Fruit fly (Drosophila melanogaster) whole organism, embryonic: ENCODE measurements around the gene Ptp4E.
A peak's percentile ranks its signal among the peaks of the same experiment; 100 is the strongest.

Experiments used
- ATbp ChIP-seq: fragments of 200-800 bp; sonication (Bioruptor generic); optimal IDR thresholded peaks from 2 replicates; lab custom pipeline; 2017; ENCODE audit warnings: missing biosample characterization, mild to moderate bottlenecking, missing genetic modification characterization, missing genetic modification reagents
- Antp ChIP-seq: fragments of 200-800 bp; sonication (Bioruptor generic); optimal IDR thresholded peaks from 3 replicates; lab custom pipeline; 2016; ENCODE audit warnings: missing biosample characterization, missing genetic modification characterization
- CG10543 ChIP-seq: fragments of 200-800 bp; sonication (Bioruptor generic); optimal IDR thresholded peaks from 3 replicates; lab custom pipeline; 2017; ENCODE audit warnings: missing biosample characterization, mild to moderate bottlenecking, missing genetic modification characterization, moderate library complexity
- CG11247 ChIP-seq: fragments of 200-800 bp; sonication (Bioruptor generic); IDR thresholded peaks from 2 replicates; pipeline ENCODE4 v1.3.6; 2022; ENCODE audit warnings: missing biosample characterization, missing genetic modification characterization
- CG11504 ChIP-seq: fragments of 200-800 bp; sonication (Bioruptor generic); optimal IDR thresholded peaks from 3 replicates; lab custom pipeline; 2019; ENCODE audit warnings: missing biosample characterization, mild to moderate bottlenecking, missing genetic modification characterization, moderate library complexity
- CG12236 ChIP-seq: fragments of 200-800 bp; sonication (Bioruptor generic); optimal IDR thresholded peaks from 2 replicates; lab custom pipeline; 2016; ENCODE audit warnings: missing biosample characterization, missing genetic modification characterization
- CG12391 ChIP-seq: fragments of 200-800 bp; sonication (Bioruptor generic); optimal IDR thresholded peaks from 3 replicates; lab custom pipeline; 2018; ENCODE audit warnings: missing biosample characterization, mild to moderate bottlenecking, missing genetic modification characterization, moderate library complexity
- CG12942 ChIP-seq: fragments of 200-800 bp; sonication (Bioruptor generic); optimal IDR thresholded peaks from 3 replicates; lab custom pipeline; 2016; ENCODE audit warnings: missing biosample characterization, missing genetic modification characterization
- CG14860 ChIP-seq: fragments of 200-800 bp; sonication (Bioruptor generic); IDR thresholded peaks from 3 replicates; pipeline ENCODE4 v1.3.6; 2022; ENCODE audit warnings: missing biosample characterization, missing genetic modification characterization; ENCODE audit not compliant: partially characterized antibody
- CG15269 ChIP-seq: fragments of 200-800 bp; sonication (Bioruptor generic); optimal IDR thresholded peaks from 2 replicates; lab custom pipeline; 2018; ENCODE audit warnings: missing biosample characterization, mild to moderate bottlenecking, missing genetic modification characterization, moderate library complexity
- CG16813 ChIP-seq: fragments of 200-800 bp; sonication (Bioruptor generic); IDR thresholded peaks from 3 replicates; pipeline ENCODE4 v1.3.6; 2022; ENCODE audit warnings: missing biosample characterization, missing genetic modification characterization; ENCODE audit not compliant: partially characterized antibody
- CG30020 ChIP-seq: fragments of 200-800 bp; optimal IDR thresholded peaks from 2 replicates; lab custom pipeline; 2019; ENCODE audit warnings: missing biosample characterization, mild to moderate bottlenecking, missing genetic modification characterization, moderate library complexity
- CG31388 ChIP-seq: fragments of 200-800 bp; sonication (Bioruptor generic); optimal IDR thresholded peaks from 2 replicates; lab custom pipeline; 2016; ENCODE audit warnings: missing biosample characterization, missing genetic modification characterization
- CG34376 ChIP-seq: fragments of 200-800 bp; sonication (Bioruptor generic); optimal IDR thresholded peaks from 2 replicates; lab custom pipeline; 2018; ENCODE audit warnings: missing biosample characterization, mild to moderate bottlenecking, missing genetic modification characterization
- CG6254 ChIP-seq: fragments of 200-800 bp; sonication (Bioruptor generic); optimal IDR thresholded peaks from 3 replicates; lab custom pipeline; 2017; ENCODE audit warnings: mild to moderate bottlenecking, missing biosample characterization, missing genetic modification reagents, missing genetic modification characterization
- CG6683 ChIP-seq: fragments of 200-800 bp; sonication (Bioruptor generic); optimal IDR thresholded peaks from 2 replicates; lab custom pipeline; 2017; ENCODE audit warnings: missing biosample characterization, mild to moderate bottlenecking, missing genetic modification characterization, missing genetic modification reagents
- CG6765 ChIP-seq: fragments of 200-800 bp; sonication (Bioruptor generic); optimal IDR thresholded peaks from 3 replicates; lab custom pipeline; 2017; ENCODE audit warnings: missing biosample characterization, mild to moderate bottlenecking, missing genetic modification characterization
- CG7963 ChIP-seq: fragments of 200-800 bp; sonication (Bioruptor generic); IDR thresholded peaks from 3 replicates; pipeline ENCODE4 v1.3.6; 2022; ENCODE audit warnings: missing biosample characterization, missing genetic modification characterization; ENCODE audit not compliant: partially characterized antibody
- CG8089 ChIP-seq: fragments of 200-800 bp; sonication (Bioruptor generic); optimal IDR thresholded peaks from 3 replicates; lab custom pipeline; 2016; ENCODE audit warnings: missing biosample characterization, missing genetic modification characterization
- CG8281 ChIP-seq: fragments of 200-800 bp; sonication (Bioruptor generic); optimal IDR thresholded peaks from 2 replicates; lab custom pipeline; 2018; ENCODE audit warnings: missing biosample characterization, mild to moderate bottlenecking, missing genetic modification characterization, moderate library complexity
- CG9215 ChIP-seq: fragments of 200-800 bp; sonication (Bioruptor generic); IDR thresholded peaks from 2 replicates; pipeline ENCODE4 v1.3.6; 2022; ENCODE audit warnings: missing biosample characterization, missing genetic modification characterization
- CG9876 ChIP-seq: fragments of 200-800 bp; sonication (Bioruptor generic); optimal IDR thresholded peaks from 2 replicates; lab custom pipeline; 2016; ENCODE audit warnings: missing biosample characterization, missing genetic modification characterization
- CkIIα-i1 ChIP-seq: fragments of 200-800 bp; sonication (Bioruptor generic); IDR thresholded peaks from 2 replicates; pipeline ENCODE4 v1.3.6; 2022; ENCODE audit warnings: missing biosample characterization, missing genetic modification characterization
- D ChIP-seq, 2 experiments: fragments of 200-800 bp in 1 of 2; fragments of >200 bp in 1 of 2; sonication (Bioruptor generic) in 1 of 2; optimal IDR thresholded peaks; 2 replicates in 1 of 2; 3 replicates in 1 of 2; lab custom pipeline; 2017; ENCODE audit warnings: mild to moderate bottlenecking in 1 of 2, missing biosample characterization in 1 of 2, missing genetic modification characterization in 1 of 2, missing genetic modification reagents in 1 of 2
- HmgZ ChIP-seq: fragments of 200-800 bp; sonication (Bioruptor generic); optimal IDR thresholded peaks from 2 replicates; lab custom pipeline; 2018; ENCODE audit warnings: missing biosample characterization, mild to moderate bottlenecking, missing genetic modification characterization
- Mes4 ChIP-seq: fragments of 200-800 bp; sonication (Bioruptor generic); optimal IDR thresholded peaks from 2 replicates; lab custom pipeline; 2016; ENCODE audit warnings: missing biosample characterization, missing genetic modification characterization
- NC2α ChIP-seq: fragments of 200-800 bp; sonication (Bioruptor generic); optimal IDR thresholded peaks from 2 replicates; lab custom pipeline; 2016; ENCODE audit warnings: missing biosample characterization, missing genetic modification characterization
- Oli ChIP-seq: fragments of 200-800 bp; sonication (Bioruptor generic); optimal IDR thresholded peaks from 2 replicates; lab custom pipeline; 2018; ENCODE audit warnings: missing biosample characterization, mild to moderate bottlenecking, missing genetic modification characterization, moderate library complexity
- Side ChIP-seq: fragments of 200-800 bp; sonication (Bioruptor generic); optimal IDR thresholded peaks from 2 replicates; lab custom pipeline; 2016; ENCODE audit warnings: missing biosample characterization, missing genetic modification characterization
- amos ChIP-seq: fragments of 200-800 bp; sonication (Bioruptor generic); IDR thresholded peaks from 2 replicates; pipeline ENCODE4 v1.3.6; 2022; ENCODE audit warnings: missing biosample characterization, missing genetic modification characterization; ENCODE audit not compliant: partially characterized antibody
- cad ChIP-seq: fragments of >200 bp; optimal IDR thresholded peaks from 2 replicates; lab custom pipeline; 2017; ENCODE audit warnings: missing biosample characterization, missing genetic modification characterization
- chinmo ChIP-seq: fragments of 200-800 bp; sonication (Bioruptor generic); IDR thresholded peaks from 4 replicates; pipeline ENCODE4 v1.3.6; 2022; ENCODE audit warnings: missing biosample characterization, missing genetic modification characterization; ENCODE audit not compliant: partially characterized antibody
- corto ChIP-seq: fragments of 200-800 bp; sonication (Bioruptor generic); optimal IDR thresholded peaks from 2 replicates; lab custom pipeline; 2016; ENCODE audit warnings: missing biosample characterization, mild to moderate bottlenecking, missing genetic modification characterization, moderate library complexity
- cwo ChIP-seq: fragments of 200-800 bp; sonication (Bioruptor generic); optimal IDR thresholded peaks from 3 replicates; lab custom pipeline; 2017; ENCODE audit warnings: missing biosample characterization, missing genetic modification characterization, mild to moderate bottlenecking, moderate library complexity, missing genetic modification reagents
- ham ChIP-seq: fragments of 200-800 bp; sonication (Bioruptor generic); IDR thresholded peaks from 2 replicates; pipeline ENCODE4 v1.3.6; 2022; ENCODE audit warnings: missing biosample characterization, missing genetic modification characterization
- hb ChIP-seq: fragments of 200-800 bp; sonication (Bioruptor generic); IDR thresholded peaks from 3 replicates; pipeline ENCODE4 v1.3.6; 2022; ENCODE audit warnings: missing biosample characterization, missing genetic modification characterization; ENCODE audit not compliant: partially characterized antibody
- jigr1 ChIP-seq: fragments of 200-800 bp; sonication (Bioruptor generic); IDR thresholded peaks from 3 replicates; pipeline ENCODE4 v1.3.6; 2022; ENCODE audit warnings: missing biosample characterization, missing genetic modification characterization
- jumu ChIP-seq: fragments of 200-800 bp; sonication (Bioruptor generic); optimal IDR thresholded peaks from 3 replicates; lab custom pipeline; 2016; ENCODE audit warnings: missing biosample characterization, missing genetic modification characterization
- ken ChIP-seq: fragments of 200-800 bp; sonication (Bioruptor generic); IDR thresholded peaks from 3 replicates; pipeline ENCODE4 v1.3.6; 2022; ENCODE audit warnings: missing biosample characterization, missing genetic modification characterization
- lbe ChIP-seq: fragments of 200-800 bp; sonication (Bioruptor generic); optimal IDR thresholded peaks from 2 replicates; lab custom pipeline; 2016; ENCODE audit warnings: missing biosample characterization, mild to moderate bottlenecking, missing genetic modification characterization
- nau ChIP-seq: fragments of 200-800 bp; sonication (Bioruptor generic); optimal IDR thresholded peaks from 3 replicates; lab custom pipeline; 2017; ENCODE audit warnings: missing biosample characterization, mild to moderate bottlenecking, missing genetic modification characterization, missing genetic modification reagents
- ro ChIP-seq: fragments of 200-800 bp; sonication (Bioruptor generic); IDR thresholded peaks from 2 replicates; pipeline ENCODE4 v1.3.6; 2022; ENCODE audit warnings: missing biosample characterization, missing genetic modification characterization
- row ChIP-seq: fragments of 200-800 bp; sonication (Bioruptor generic); IDR thresholded peaks from 3 replicates; pipeline ENCODE4 v1.3.6; 2022; ENCODE audit warnings: missing biosample characterization, missing genetic modification characterization
- sens ChIP-seq: fragments of 200-800 bp; sonication (Bioruptor generic); peaks from one replicate; lab custom pipeline; 2016; ENCODE audit warnings: missing biosample characterization, missing genetic modification characterization
- sisA ChIP-seq: fragments of 200-800 bp; sonication (Bioruptor generic); IDR thresholded peaks from 2 replicates; pipeline ENCODE4 v1.3.6; 2022; ENCODE audit warnings: missing biosample characterization, missing genetic modification characterization
- sug ChIP-seq: fragments of 200-800 bp; optimal IDR thresholded peaks from 2 replicates; lab custom pipeline; 2019; ENCODE audit warnings: missing biosample characterization, mild to moderate bottlenecking, missing genetic modification characterization, moderate library complexity
- toy ChIP-seq: fragments of 200-800 bp; sonication (Bioruptor generic); IDR thresholded peaks from 2 replicates; pipeline ENCODE4 v1.3.6; 2022; ENCODE audit warnings: missing biosample characterization, missing genetic modification characterization
- trem ChIP-seq: fragments of 200-800 bp; optimal IDR thresholded peaks from 3 replicates; lab custom pipeline; 2019; ENCODE audit warnings: missing biosample characterization, mild to moderate bottlenecking, missing genetic modification characterization, moderate library complexity
- trh ChIP-seq: fragments of 200-800 bp; sonication (Bioruptor generic); optimal IDR thresholded peaks from 2 replicates; lab custom pipeline; 2016; ENCODE audit warnings: missing biosample characterization, missing genetic modification characterization
- ttk ChIP-seq: fragments of 200-800 bp; sonication (Bioruptor generic); IDR thresholded peaks from 2 replicates; pipeline ENCODE4 v2.1.2; 2022; ENCODE audit warnings: missing biosample characterization, missing genetic modification characterization
- tup ChIP-seq: fragments of 200-800 bp; sonication (Bioruptor generic); optimal IDR thresholded peaks from 2 replicates; lab custom pipeline; 2016; ENCODE audit warnings: missing biosample characterization, mild to moderate bottlenecking, missing genetic modification characterization, moderate library complexity

Gene Ptp4E

DNA sequence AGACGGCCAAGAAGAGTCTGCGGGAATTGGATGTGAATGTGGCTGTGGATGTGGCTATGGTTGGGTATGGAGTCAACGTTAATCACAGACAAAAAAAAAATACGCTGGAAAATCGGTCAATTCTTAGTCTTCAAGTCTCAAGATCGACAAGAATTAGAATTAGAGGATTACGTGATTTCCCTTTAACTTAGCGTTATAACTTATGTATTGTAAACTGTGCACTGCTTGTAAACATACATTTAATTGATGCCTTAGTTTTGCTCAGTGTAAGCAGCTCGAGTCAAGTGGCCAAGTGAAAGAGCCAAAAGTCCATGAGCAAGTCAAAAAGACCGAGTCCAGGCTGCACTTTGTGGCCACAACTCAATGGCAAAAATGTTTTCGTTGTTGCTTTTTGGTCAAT is 31.0 kb downstream of the Ptp4E start (continued):
- TF ChIP-seq ham (GFP tag; lab: Robert Waterston, UW) (no peak), CG8281 (tag; lab: Kevin White, UChicago) (no peak), CG14860 (no peak), Oli (tag; lab: Kevin White, UChicago) (peak; percentile 20), CG6765 (GFP tag; lab: Kevin White, UChicago) (no peak), CG10543 (GFP tag; lab: Kevin White, UChicago) (no peak), CG9876 (GFP tag; lab: Kevin White, UChicago) (no peak), nau (no peak), jigr1 (GFP tag; lab: Robert Waterston, UW) (no peak), CG6683 (GFP tag; lab: Kevin White, UChicago) (no peak), ken (GFP tag; lab: Robert Waterston, UW) (no peak), CG12391 (tag; lab: Kevin White, UChicago) (peak; percentile 29), cad (GFP tag; lab: Kevin White, UChicago) (no peak), sug (tag; lab: Kevin White, UChicago) (no peak), HmgZ (no peak), ro (GFP tag; lab: Robert Waterston, UW) (no peak), chinmo (GFP tag; lab: Robert Waterston, UW) (no peak), CG12942 (GFP tag; lab: Kevin White, UChicago) (no peak), hb (GFP tag; lab: Robert Waterston, UW) (no peak), CG6254 (no peak), CkIIα-i1 (no peak), CG34376 (GFP tag; lab: Kevin White, UChicago) (no peak), Side (no peak), CG30020 (tag; lab: Kevin White, UChicago) (no peak), CG9215 (no peak), lbe (GFP tag; lab: Kevin White, UChicago) (no peak), jumu (GFP tag; lab: Kevin White, UChicago) (no peak), sisA (GFP tag; lab: Robert Waterston, UW) (0 out of 2 replicates have a peak, but pooled peaks have one; percentile 6), CG11247 (GFP tag; lab: Robert Waterston, UW) (no peak), CG15269 (tag; lab: Kevin White, UChicago) (no peak), tup (GFP tag; lab: Kevin White, UChicago) (no peak), Antp (GFP tag; lab: Kevin White, UChicago) (no peak), NC2α (GFP tag; lab: Kevin White, UChicago) (no peak), CG7963 (GFP tag; lab: Robert Waterston, UW) (no peak), trh (GFP tag; lab: Kevin White, UChicago) (no peak), row (GFP tag; lab: Robert Waterston, UW) (peak; percentile 30; the same call in 1 of the 3 replicates), toy (GFP tag; lab: Robert Waterston, UW) (no peak), amos (no peak), corto (GFP tag; lab: Kevin White, UChicago) (no peak), ATbp (GFP tag; lab: Kevin White, UChicago) (no peak), CG11504 (tag; lab: Kevin White, UChicago) (peak; percentile 40), CG8089 (GFP tag; lab: Kevin White, UChicago) (no peak), trem (tag; lab: Kevin White, UChicago) (no peak), cwo (GFP tag; lab: Kevin White, UChicago) (no peak), CG12236 (GFP tag; lab: Kevin White, UChicago) (no peak), Mes4 (no peak), CG16813 (GFP tag; lab: Robert Waterston, UW) (no peak), D (optimal IDR thresholded peaks at IDR 0.05; lab: Kevin White, UChicago) (no peak), D (GFP tag; optimal IDR thresholded peaks at IDR 0.05; lab: Kevin White, UChicago) (peak; percentile 10), CG31388 (GFP tag; lab: Kevin White, UChicago) (no peak), ttk (0 out of 2 replicates have a peak, but pooled peaks have one; percentile 14), sens (GFP tag; lab: Kevin White, UChicago) (peak; percentile 72)
